Fruit fly (Drosophila melanogaster) whole organism, embryonic: ENCODE data around the gene CG1640.
A peak's percentile ranks its signal among the peaks of the same experiment; 100 is the strongest.

Source experiments
- ATbp ChIP-seq: fragments of 200-800 bp; sonication (Bioruptor generic); optimal IDR thresholded peaks from 2 replicates; lab custom pipeline; 2017; ENCODE audit warnings: missing biosample characterization, mild to moderate bottlenecking, missing genetic modification characterization, missing genetic modification reagents
- Atf3 ChIP-seq: fragments of 200-800 bp; sonication (Bioruptor generic); optimal IDR thresholded peaks from 3 replicates; lab custom pipeline; 2016; ENCODE audit warnings: missing biosample characterization, missing genetic modification characterization
- B-H1 ChIP-seq: fragments of 200-800 bp; sonication (Bioruptor generic); IDR thresholded peaks from 3 replicates; pipeline ENCODE4 v1.3.6; 2022; ENCODE audit warnings: missing biosample characterization, missing genetic modification characterization
- CG11093 ChIP-seq: fragments of 200-800 bp; sonication (Bioruptor generic); IDR thresholded peaks from 3 replicates; pipeline ENCODE4 v1.3.6; 2022; ENCODE audit warnings: missing biosample characterization, missing genetic modification characterization
- CG11504 ChIP-seq: fragments of 200-800 bp; sonication (Bioruptor generic); optimal IDR thresholded peaks from 3 replicates; lab custom pipeline; 2019; ENCODE audit warnings: missing biosample characterization, mild to moderate bottlenecking, missing genetic modification characterization, moderate library complexity
- CG14014 ChIP-seq: fragments of 200-800 bp; sonication (Bioruptor generic); IDR thresholded peaks from 2 replicates; pipeline ENCODE4 v1.3.6; 2022; ENCODE audit warnings: missing biosample characterization, missing genetic modification characterization
- CG14050 ChIP-seq: fragments of 200-800 bp; sonication (Bioruptor generic); IDR thresholded peaks from 3 replicates; pipeline ENCODE4 v1.3.6; 2022; ENCODE audit warnings: missing biosample characterization, missing genetic modification characterization
- CG15073 ChIP-seq: fragments of 200-800 bp; sonication (Bioruptor generic); optimal IDR thresholded peaks from 2 replicates; lab custom pipeline; 2016; ENCODE audit warnings: missing biosample characterization, missing genetic modification characterization
- CG15269 ChIP-seq: fragments of 200-800 bp; sonication (Bioruptor generic); optimal IDR thresholded peaks from 2 replicates; lab custom pipeline; 2018; ENCODE audit warnings: missing biosample characterization, mild to moderate bottlenecking, missing genetic modification characterization, moderate library complexity
- CG1529 ChIP-seq: fragments of 200-800 bp; sonication (Bioruptor generic); optimal IDR thresholded peaks from 3 replicates; lab custom pipeline; 2018; ENCODE audit warnings: missing biosample characterization, missing genetic modification characterization
- CG2116 ChIP-seq: fragments of 200-800 bp; sonication (Bioruptor generic); optimal IDR thresholded peaks from 3 replicates; lab custom pipeline; 2018; ENCODE audit warnings: missing biosample characterization, mild to moderate bottlenecking, missing genetic modification characterization
- CG2120 ChIP-seq: fragments of 200-800 bp; sonication (Bioruptor generic); optimal IDR thresholded peaks from 3 replicates; lab custom pipeline; 2016; ENCODE audit warnings: missing biosample characterization, missing genetic modification characterization
- CG33557 ChIP-seq: fragments of 200-800 bp; sonication (Bioruptor generic); optimal IDR thresholded peaks from 2 replicates; lab custom pipeline; 2019; ENCODE audit warnings: missing biosample characterization, mild to moderate bottlenecking, missing genetic modification characterization, moderate library complexity
- CG34376 ChIP-seq: fragments of 200-800 bp; sonication (Bioruptor generic); optimal IDR thresholded peaks from 2 replicates; lab custom pipeline; 2018; ENCODE audit warnings: missing biosample characterization, mild to moderate bottlenecking, missing genetic modification characterization
- CG4282 ChIP-seq: fragments of 200-800 bp; sonication (Bioruptor generic); optimal IDR thresholded peaks from 2 replicates; lab custom pipeline; 2016; ENCODE audit warnings: missing biosample characterization, missing genetic modification characterization
- CG4328 ChIP-seq: fragments of 200-800 bp; sonication (Bioruptor generic); optimal IDR thresholded peaks from 3 replicates; lab custom pipeline; 2017; ENCODE audit warnings: missing biosample characterization, missing genetic modification reagents, missing genetic modification characterization
- CG43689 ChIP-seq: fragments of 200-800 bp; sonication (Bioruptor generic); IDR thresholded peaks from 2 replicates; pipeline ENCODE4 v1.3.6; 2022; ENCODE audit warnings: missing biosample characterization, missing genetic modification characterization
- CG6689 ChIP-seq: fragments of 200-800 bp; sonication (Bioruptor generic); IDR thresholded peaks from 2 replicates; pipeline ENCODE4 v1.3.6; 2022; ENCODE audit warnings: missing biosample characterization, missing genetic modification characterization
- CG6854 ChIP-seq: fragments of 200-800 bp; sonication (Bioruptor generic); optimal IDR thresholded peaks from 3 replicates; lab custom pipeline; 2017; ENCODE audit warnings: missing biosample characterization, mild to moderate bottlenecking, missing genetic modification characterization
- CG8089 ChIP-seq: fragments of 200-800 bp; sonication (Bioruptor generic); optimal IDR thresholded peaks from 3 replicates; lab custom pipeline; 2016; ENCODE audit warnings: missing biosample characterization, missing genetic modification characterization
- CG8944 ChIP-seq: fragments of 200-800 bp; sonication (Bioruptor generic); optimal IDR thresholded peaks from 3 replicates; lab custom pipeline; 2016; ENCODE audit warnings: missing biosample characterization, missing genetic modification characterization
- CG9609 ChIP-seq: fragments of 200-800 bp; sonication (Bioruptor generic); optimal IDR thresholded peaks from 3 replicates; lab custom pipeline; 2016; ENCODE audit warnings: missing biosample characterization, missing genetic modification characterization
- CG9932 ChIP-seq: fragments of 200-800 bp; sonication (Bioruptor generic); IDR thresholded peaks from 2 replicates; pipeline ENCODE4 v1.3.6; 2022; ENCODE audit warnings: missing biosample characterization, missing genetic modification characterization
- Dek ChIP-seq: fragments of 200-800 bp; sonication (Bioruptor generic); optimal IDR thresholded peaks from 3 replicates; lab custom pipeline; 2019; ENCODE audit warnings: missing biosample characterization, mild to moderate bottlenecking, missing genetic modification characterization, moderate library complexity
- Doc3 ChIP-seq: fragments of 200-800 bp; sonication (Bioruptor generic); IDR thresholded peaks from 3 replicates; pipeline ENCODE4 v1.3.6; 2022; ENCODE audit warnings: missing biosample characterization, missing genetic modification characterization; ENCODE audit not compliant: partially characterized antibody
- HmgD ChIP-seq: fragments of 200-800 bp; sonication (Bioruptor generic); optimal IDR thresholded peaks from 3 replicates; lab custom pipeline; 2016; ENCODE audit warnings: missing biosample characterization, missing genetic modification characterization
- Lim3 ChIP-seq: fragments of 200-800 bp; sonication (Bioruptor generic); IDR thresholded peaks from 2 replicates; pipeline ENCODE4 v1.3.6; 2022; ENCODE audit warnings: missing biosample characterization, missing genetic modification characterization
- Mad ChIP-seq: fragments of 200-800 bp; sonication (Bioruptor generic); optimal IDR thresholded peaks from 2 replicates; lab custom pipeline; 2016; ENCODE audit warnings: missing biosample characterization, missing genetic modification characterization
- Oli ChIP-seq: fragments of 200-800 bp; sonication (Bioruptor generic); optimal IDR thresholded peaks from 2 replicates; lab custom pipeline; 2018; ENCODE audit warnings: missing biosample characterization, mild to moderate bottlenecking, missing genetic modification characterization, moderate library complexity
- Rfx ChIP-seq: fragments of 200-800 bp; sonication (Bioruptor generic); IDR thresholded peaks from 2 replicates; pipeline ENCODE4 v1.3.6; 2022; ENCODE audit warnings: missing biosample characterization, missing genetic modification characterization
- cato ChIP-seq: fragments of 200-800 bp; sonication (Bioruptor generic); optimal IDR thresholded peaks from 2 replicates; lab custom pipeline; 2016; ENCODE audit warnings: missing biosample characterization, missing genetic modification characterization, borderline replicate concordance
- chm ChIP-seq: fragments of 200-800 bp; sonication (Bioruptor generic); IDR thresholded peaks from 2 replicates; pipeline ENCODE4 v1.3.6; 2022; ENCODE audit warnings: missing biosample characterization, missing genetic modification characterization
- chn ChIP-seq: fragments of 200-800 bp; sonication (Bioruptor generic); optimal IDR thresholded peaks from 2 replicates; lab custom pipeline; 2016; ENCODE audit warnings: missing biosample characterization, missing genetic modification characterization
- crc ChIP-seq: fragments of 200-800 bp; sonication (Bioruptor generic); optimal IDR thresholded peaks from 2 replicates; lab custom pipeline; 2016; ENCODE audit warnings: missing biosample characterization, missing genetic modification characterization
- dimm ChIP-seq: fragments of 200-800 bp; sonication (Bioruptor generic); IDR thresholded peaks from 2 replicates; pipeline ENCODE4 v1.3.6; 2022; ENCODE audit warnings: missing biosample characterization, missing genetic modification characterization
- gem ChIP-seq: fragments of 200-800 bp; sonication (Bioruptor generic); optimal IDR thresholded peaks from 2 replicates; lab custom pipeline; 2019; ENCODE audit warnings: missing biosample characterization, mild to moderate bottlenecking, missing genetic modification characterization, moderate library complexity
- kay ChIP-seq: fragments of 200-800 bp; sonication (Bioruptor generic); optimal IDR thresholded peaks from 2 replicates; lab custom pipeline; 2016; ENCODE audit warnings: missing biosample characterization, missing genetic modification characterization
- lilli ChIP-seq: fragments of 200-800 bp; sonication (Bioruptor generic); optimal IDR thresholded peaks from 3 replicates; lab custom pipeline; 2016; ENCODE audit warnings: missing biosample characterization, missing genetic modification characterization
- otp ChIP-seq: fragments of 200-800 bp; sonication (Bioruptor generic); IDR thresholded peaks from 3 replicates; pipeline ENCODE4, ENCODE4 v1.3.6; 2022; ENCODE audit warnings: missing biosample characterization, missing genetic modification characterization
- pan ChIP-seq, 4 experiments: fragments of >200 bp in 3 of 4; fragments of 200-800 bp in 1 of 4; sonication (Bioruptor generic) in 1 of 4; optimal IDR thresholded peaks in 3 of 4; IDR thresholded peaks in 1 of 4; 2 replicates each; pipeline versions ENCODE4 v1.3.6 to Lab custom; 2017 to 2022; ENCODE audit warnings: missing biosample characterization in 2 of 4, missing genetic modification characterization in 2 of 4, mixed read lengths in 1 of 4
- peb ChIP-seq: fragments of 200-800 bp; sonication (Bioruptor generic); IDR thresholded peaks from 2 replicates; pipeline ENCODE4 v1.3.6; 2022; ENCODE audit warnings: missing biosample characterization, missing genetic modification characterization
- pros ChIP-seq: fragments of 200-800 bp; sonication (Bioruptor generic); optimal IDR thresholded peaks from 3 replicates; lab custom pipeline; 2019; ENCODE audit warnings: missing biosample characterization, mild to moderate bottlenecking, missing genetic modification characterization, moderate library complexity
- ranshi ChIP-seq: fragments of 200-800 bp; sonication (Bioruptor generic); IDR thresholded peaks from 2 replicates; pipeline ENCODE4 v1.3.6; 2022; ENCODE audit warnings: missing biosample characterization, missing genetic modification characterization
- slp2 ChIP-seq: fragments of 200-800 bp; sonication (Bioruptor generic); optimal IDR thresholded peaks from 2 replicates; lab custom pipeline; 2016; ENCODE audit warnings: missing biosample characterization, missing genetic modification characterization
- stwl ChIP-seq: fragments of 200-800 bp; sonication (Bioruptor generic); optimal IDR thresholded peaks from 3 replicates; lab custom pipeline; 2018; ENCODE audit warnings: missing biosample characterization, mild to moderate bottlenecking, missing genetic modification characterization, moderate library complexity
- tap ChIP-seq: fragments of 200-800 bp; optimal IDR thresholded peaks from 3 replicates; lab custom pipeline; 2019; ENCODE audit warnings: missing biosample characterization, mild to moderate bottlenecking, missing genetic modification characterization, moderate library complexity
- unc-4 ChIP-seq: fragments of 200-800 bp; sonication (Bioruptor generic); IDR thresholded peaks from 2 replicates; pipeline ENCODE4 v1.3.6; 2022; ENCODE audit warnings: missing biosample characterization, missing genetic modification characterization; ENCODE audit not compliant: partially characterized antibody
- usp ChIP-seq: fragments of >200 bp; optimal IDR thresholded peaks from 2 replicates; lab custom pipeline; 2017; ENCODE audit warnings: missing biosample characterization, missing genetic modification characterization
- wor ChIP-seq: fragments of 200-800 bp; sonication (Bioruptor generic); IDR thresholded peaks from 2 replicates; pipeline ENCODE4 v1.3.6; 2022; ENCODE audit warnings: missing biosample characterization, missing genetic modification characterization
- zen ChIP-seq: fragments of 200-800 bp; sonication (Bioruptor generic); optimal IDR thresholded peaks from 3 replicates; lab custom pipeline; 2018; ENCODE audit warnings: missing biosample characterization, mild to moderate bottlenecking, missing genetic modification characterization, moderate library complexity

CG1640 gene

dm6 chrX:13387373-13387850 is 17.0 kb downstream of the CG1640 start, which contains the start of the genes Ype and CG1662 (continued):
- TF ChIP-seq ATbp (GFP tag; lab: Kevin White, UChicago) (peak; percentile 13), CG15073 (GFP tag; lab: Kevin White, UChicago) (no peak), wor (GFP tag; lab: Robert Waterston, UW) (no peak), CG8944 (GFP tag; lab: Kevin White, UChicago) (peak; percentile 54), CG8089 (peak; percentile 53), peb (GFP tag; lab: Robert Waterston, UW) (no peak), CG14014 (GFP tag; lab: Robert Waterston, UW) (peak; percentile 44; the same call in 1 of the 2 replicates), otp (GFP tag; lab: Robert Waterston, UW) (peak; percentile 42; the same call in 1 of the 3 replicates), Mad (peak; percentile 39), CG43689 (GFP tag; lab: Robert Waterston, UW) (no peak), cato (peak; percentile 51), HmgD (GFP tag; lab: Kevin White, UChicago) (no peak), slp2 (GFP tag; lab: Kevin White, UChicago) (peak; percentile 30), CG2116 (GFP tag; lab: Kevin White, UChicago) (peak; percentile 86), Lim3 (GFP tag; lab: Robert Waterston, UW) (no peak), CG9932 (GFP tag; lab: Robert Waterston, UW) (peak; percentile 83), unc-4 (GFP tag; lab: Robert Waterston, UW) (peak; percentile 77), stwl (tag; lab: Kevin White, UChicago) (peak; percentile 38), gem (peak; percentile 84), CG1529 (GFP tag; lab: Kevin White, UChicago) (peak; percentile 53), crc (GFP tag; lab: Kevin White, UChicago) (peak; percentile 54), CG11093 (GFP tag; lab: Robert Waterston, UW) (0 out of 3 replicates have a peak, but pooled peaks have one; percentile 6), CG4328 (GFP tag; lab: Kevin White, UChicago) (peak; percentile 67), CG14050 (0 out of 3 replicates have a peak, but pooled peaks have one; percentile 22), CG15269 (tag; lab: Kevin White, UChicago) (peak; percentile 76), Dek (tag; lab: Kevin White, UChicago) (peak; percentile 72), dimm (GFP tag; lab: Robert Waterston, UW) (no peak), CG6689 (GFP tag; lab: Robert Waterston, UW) (peak; percentile 70), CG11504 (peak; percentile 78), chn (peak; percentile 76), zen (tag; lab: Kevin White, UChicago) (peak; percentile 76), ranshi (GFP tag; lab: Robert Waterston, UW) (peak; percentile 45; the same call in 1 of the 2 replicates), Oli (tag; lab: Kevin White, UChicago) (peak; percentile 61), usp (GFP tag; lab: Kevin White, UChicago) (no peak), CG33557 (peak; percentile 50), pan (optimal IDR thresholded peaks at IDR 0.05; lab: Kevin White, UChicago) (no peak), pan (GFP tag; optimal IDR thresholded peaks at IDR 0.05 in 1 of 2, IDR thresholded peaks at IDR 0.05 in 1 of 2) (peak in 1 of 2 experiments; percentile 66), Doc3 (GFP tag; lab: Robert Waterston, UW) (peak; percentile 63; the same call in 2 of the 3 replicates), CG6854 (GFP tag; lab: Kevin White, UChicago) (no peak), lilli (GFP tag; lab: Kevin White, UChicago) (peak; percentile 84), Rfx (peak; percentile 80), chm (GFP tag; lab: Robert Waterston, UW) (peak; percentile 59), pros (GFP tag; lab: Kevin White, UChicago) (no peak), B-H1 (GFP tag; lab: Robert Waterston, UW) (no peak; the same call in 2 of the 3 replicates), CG2120 (GFP tag; lab: Kevin White, UChicago) (peak; percentile 86), kay (GFP tag; lab: Kevin White, UChicago) (peak; percentile 63), CG4282 (GFP tag; lab: Kevin White, UChicago) (peak; percentile 17), Atf3 (peak; percentile 44), CG34376 (GFP tag; lab: Kevin White, UChicago) (peak; percentile 47), CG9609 (GFP tag; lab: Kevin White, UChicago) (peak; percentile 56), tap (tag; lab: Kevin White, UChicago) (peak; percentile 41)
